Fruit fly (Drosophila melanogaster): ENCODE data around the gene CG10958.
A peak's percentile ranks its signal among the peaks of the same experiment; 100 is the strongest.

CG10958 gene

dm6 chrX:8112715-8113114 lies 19.4 kb upstream of the CG10958 start (continued):
- TF ChIP-seq CG6272 (GFP tag; IDR thresholded peaks at IDR 0.05) (no peak), chinmo (GFP tag; IDR thresholded peaks at IDR 0.05; ENCODE audit: partially characterized antibody) (no peak), fu2 (GFP tag; optimal IDR thresholded peaks at IDR 0.05) (peak; percentile 2), hbn (GFP tag; IDR thresholded peaks at IDR 0.05; ENCODE audit: partially characterized antibody) (no peak), eve (GFP tag; optimal IDR thresholded peaks at IDR 0.05) (no peak), chm (GFP tag; IDR thresholded peaks at IDR 0.05) (no peak), Six4 (GFP tag; optimal IDR thresholded peaks at IDR 0.05) (no peak), gsb (GFP tag; IDR thresholded peaks at IDR 0.05) (0 out of 2 replicates have a peak, but pooled peaks have one; percentile 39), dati (GFP tag; IDR thresholded peaks at IDR 0.05) (no peak), CG6254 (GFP tag; optimal IDR thresholded peaks at IDR 0.05) (no peak), gt (GFP tag; IDR thresholded peaks at IDR 0.05) (no peak), sima (GFP tag; optimal IDR thresholded peaks at IDR 0.05) (no peak), CG2129 (GFP tag; IDR thresholded peaks at IDR 0.05; ENCODE audit: partially characterized antibody) (no peak), CG33557 (GFP tag; optimal IDR thresholded peaks at IDR 0.05) (no peak), bigmax (GFP tag; optimal IDR thresholded peaks at IDR 0.05) (no peak), pros (GFP tag; optimal IDR thresholded peaks at IDR 0.05) (no peak), gem (tag; optimal IDR thresholded peaks at IDR 0.05) (peak; percentile 55), CG15073 (GFP tag; optimal IDR thresholded peaks at IDR 0.05) (no peak), Oli (tag; optimal IDR thresholded peaks at IDR 0.05) (peak; percentile 25)

- peak; percentile 30 for TF ChIP-seq tap (tag; optimal IDR thresholded peaks at IDR 0.05)
- no peak for TF ChIP-seq aop (GFP tag; IDR thresholded peaks at IDR 0.05)
- TF ChIP-seq ro (GFP tag; IDR thresholded peaks at IDR 0.05) = no peak
- no peak for TF ChIP-seq da (GFP tag; optimal IDR thresholded peaks at IDR 0.05)
- no peak for TF ChIP-seq ATbp (GFP tag; optimal IDR thresholded peaks at IDR 0.05)
- TF ChIP-seq exex (tag; optimal IDR thresholded peaks at IDR 0.05) = peak; percentile 42
- peak; percentile 10 for TF ChIP-seq Jarid2 (GFP tag; optimal IDR thresholded peaks at IDR 0.05)
- peak; percentile 12 for TF ChIP-seq Nf-YC (tag; optimal IDR thresholded peaks at IDR 0.05)
- peak; percentile 52 for TF ChIP-seq CG30403 (GFP tag; optimal IDR thresholded peaks at IDR 0.05)
- peak; percentile 4 for TF ChIP-seq Sox100B (GFP tag; optimal IDR thresholded peaks at IDR 0.05)
- peak; percentile 84 for TF ChIP-seq Dbx (GFP tag; IDR thresholded peaks at IDR 0.05)
- no peak for TF ChIP-seq nom (GFP tag; optimal IDR thresholded peaks at IDR 0.05)
- TF ChIP-seq CG7271 (tag; optimal IDR thresholded peaks at IDR 0.05) = no peak
- no peak for TF ChIP-seq CG31365 (tag; optimal IDR thresholded peaks at IDR 0.05)
- TF ChIP-seq CG11456 (GFP tag; IDR thresholded peaks at IDR 0.05) = peak; percentile 72; the same call in 2 of the 3 replicates
- no peak for TF ChIP-seq sqz (GFP tag; optimal IDR thresholded peaks at IDR 0.05)
- TF ChIP-seq CG18011 (GFP tag; optimal IDR thresholded peaks at IDR 0.05) = peak; percentile 48
- TF ChIP-seq Ets65A (GFP tag) = peak; percentile 84
- no peak for TF ChIP-seq CG8359 (GFP tag; optimal IDR thresholded peaks at IDR 0.05; ENCODE audit: borderline replicate concordance)
- TF ChIP-seq NfI (GFP tag; optimal IDR thresholded peaks at IDR 0.05) = peak; percentile 77
- TF ChIP-seq Dip3 (GFP tag; optimal IDR thresholded peaks at IDR 0.05) = peak; percentile 74
- no peak for TF ChIP-seq crol (GFP tag; IDR thresholded peaks at IDR 0.05)
- TF ChIP-seq NK7.1 (GFP tag; optimal IDR thresholded peaks at IDR 0.05) = peak; percentile 18
- TF ChIP-seq Dek (tag; optimal IDR thresholded peaks at IDR 0.05) = peak; percentile 79
- no peak for TF ChIP-seq Ssrp (tag; optimal IDR thresholded peaks at IDR 0.05)
- peak; percentile 22 for TF ChIP-seq gro (GFP tag; optimal IDR thresholded peaks at IDR 0.05)
- no peak for TF ChIP-seq tll (GFP tag; optimal IDR thresholded peaks at IDR 0.05)
- TF ChIP-seq Lim3 (GFP tag; IDR thresholded peaks at IDR 0.05) = no peak
- peak in 1 of 2 experiments; percentile 18 for TF ChIP-seq bsh (GFP tag; optimal IDR thresholded peaks at IDR 0.05)
These were observed 18.5 kb upstream of the CG10958 start for dm6 chrX:8113386-8114279.

Measured in whole organism, embryonic.